Worm (Caenorhabditis elegans): ENCODE data around the gene K03B8.14.
"Not testable (repeated sequence)": the region's sequence is repeated elsewhere in the genome, so short reads cannot be mapped to it uniquely, and the experiment has no call there.

K03B8.14 gene

ce11 chrV:11379341-11379740 is 11.0 kb upstream of the K03B8.14 start:
- TF ChIP-seq dao-5 (tag; optimal IDR thresholded peaks at IDR 0.05) (no peak), W03F9.2 (tag; optimal IDR thresholded peaks at IDR 0.05) (no peak), him-1 (tag; optimal IDR thresholded peaks at IDR 0.05) (no peak)

DNA sequence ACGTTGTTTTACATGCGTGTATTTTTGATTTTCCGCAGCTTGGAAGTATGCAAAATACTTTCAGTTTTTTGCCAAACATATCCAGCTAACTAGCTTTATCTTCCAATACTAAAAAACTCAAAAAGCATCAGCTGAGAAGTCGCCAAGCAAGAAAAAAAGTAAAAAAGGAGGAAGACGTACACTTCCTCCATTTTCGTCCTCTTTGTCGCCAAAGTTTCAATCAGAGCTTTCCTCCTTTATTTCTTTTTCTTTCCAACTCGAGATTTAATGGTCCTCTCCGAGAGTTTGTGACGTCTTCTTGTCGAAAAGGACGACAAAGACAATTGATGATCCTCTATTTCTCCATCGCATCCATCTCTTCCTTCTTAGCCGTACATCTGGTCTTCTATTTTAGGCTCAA is 9.7 kb upstream of the K03B8.14 start:
- no peak for TF ChIP-seq dao-5 (tag; optimal IDR thresholded peaks at IDR 0.05)
- no peak for TF ChIP-seq him-1 (tag; optimal IDR thresholded peaks at IDR 0.05)
- TF ChIP-seq W03F9.2 (tag; optimal IDR thresholded peaks at IDR 0.05), result no peak

DNA sequence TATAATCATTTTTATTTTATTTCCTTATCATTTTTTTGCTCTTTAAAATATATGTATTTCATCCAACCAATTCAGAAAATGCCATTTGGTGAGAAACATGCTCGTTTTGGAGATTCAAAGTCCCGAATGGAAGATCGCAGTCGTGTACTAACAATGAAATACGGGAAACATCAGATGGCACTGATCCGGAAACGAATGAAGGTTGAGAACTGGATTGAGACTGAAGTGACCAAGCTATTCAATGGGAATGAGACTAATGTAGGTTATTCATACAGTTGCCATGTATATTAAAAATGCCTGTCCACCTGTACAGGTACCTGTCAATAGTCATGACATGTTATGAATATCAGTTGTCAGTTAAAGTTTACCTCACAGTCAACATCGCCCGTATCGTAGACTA is 7.3 kb upstream of the K03B8.14 start, which contains the start of gene F55C10.5:
TSS of gene F55C10.5 (plus strand) at position 74 of the 400 bp plus-strand sequence.
- TF ChIP-seq W03F9.2 (tag; optimal IDR thresholded peaks at IDR 0.05) (no peak), him-1 (tag; optimal IDR thresholded peaks at IDR 0.05) (no peak)

ce11 chrV:11385060-11385459 is 5.2 kb upstream of the K03B8.14 start, which contains the start of gene col-154:
col-154 (plus strand) TSS chrV:11385360.
- TF ChIP-seq dao-5 (tag; optimal IDR thresholded peaks at IDR 0.05) (no peak), him-1 (tag; optimal IDR thresholded peaks at IDR 0.05) (no peak), W03F9.2 (tag; optimal IDR thresholded peaks at IDR 0.05) (no peak)

ce11 chrV:11386428-11386827 is 3.9 kb upstream of the K03B8.14 start, which contains the start of gene F55C10.4:
F55C10.4 (plus strand) TSS chrV:11386728.
- TF ChIP-seq W03F9.2 (tag; optimal IDR thresholded peaks at IDR 0.05) (no peak), him-1 (tag; optimal IDR thresholded peaks at IDR 0.05) (no peak), dao-5 (tag; optimal IDR thresholded peaks at IDR 0.05) (no peak)

DNA sequence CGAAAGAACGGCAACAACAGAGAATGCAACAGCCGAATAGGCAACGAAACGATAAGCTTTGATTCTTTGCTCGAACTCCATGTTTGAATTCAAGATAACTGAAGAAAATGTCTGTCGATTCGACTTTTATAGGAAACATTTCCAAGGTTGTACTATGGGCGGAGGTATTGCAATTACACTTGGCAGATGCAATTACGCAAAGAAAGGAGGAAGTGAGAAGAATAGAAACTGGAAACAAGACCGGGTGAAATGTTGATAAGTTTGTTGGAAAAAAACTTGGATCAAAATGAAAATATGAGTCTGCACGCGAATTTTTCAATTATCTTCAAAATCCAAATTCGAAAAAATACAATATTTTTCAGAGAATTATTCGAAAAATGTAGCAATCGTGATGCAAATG is 527 bp upstream of the K03B8.14 start, which contains the start of gene col-155:
TSS of gene col-155 (minus strand) at position 101 of the 400 bp plus-strand sequence.
- no peak for TF ChIP-seq him-1 (tag; optimal IDR thresholded peaks at IDR 0.05)
- TF ChIP-seq W03F9.2 (tag; optimal IDR thresholded peaks at IDR 0.05), result no peak
- TF ChIP-seq dao-5 (tag; optimal IDR thresholded peaks at IDR 0.05), result no peak

DNA sequence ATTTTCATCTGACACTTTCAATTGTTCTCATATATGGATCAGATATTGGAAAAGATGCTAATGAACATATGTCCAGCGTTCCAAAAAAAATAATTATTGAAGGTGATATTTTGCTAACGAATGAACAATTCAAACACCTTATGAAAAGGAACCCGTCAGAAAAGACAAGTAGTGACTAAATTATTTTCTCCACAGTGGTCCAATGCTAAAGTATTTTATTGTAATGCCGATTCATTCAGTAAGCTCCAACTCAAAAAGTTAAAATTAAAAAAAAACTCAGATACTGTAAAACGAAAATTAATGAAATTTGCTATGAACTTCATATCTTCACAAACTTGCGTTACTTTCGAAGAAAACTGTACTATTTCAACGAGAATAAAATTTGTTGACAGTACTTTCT is 1.7 kb downstream of the K03B8.14 start, which contains the start of gene nas-16:
TSS of gene nas-16 (plus strand) at position 301 of the 400 bp plus-strand sequence.
- TF ChIP-seq dao-5 (tag; optimal IDR thresholded peaks at IDR 0.05) (no peak), him-1 (tag; optimal IDR thresholded peaks at IDR 0.05) (no peak)

- not testable (repeated sequence) for TF ChIP-seq W03F9.2, dao-5, him-1 (tag; optimal IDR thresholded peaks at IDR 0.05)
These were observed 4.7 kb downstream of the K03B8.14 start, which contains the start of gene K03B8.4 for ce11 chrV:11395024-11395423. K03B8.4 (minus strand) TSS chrV:11395124.

DNA sequence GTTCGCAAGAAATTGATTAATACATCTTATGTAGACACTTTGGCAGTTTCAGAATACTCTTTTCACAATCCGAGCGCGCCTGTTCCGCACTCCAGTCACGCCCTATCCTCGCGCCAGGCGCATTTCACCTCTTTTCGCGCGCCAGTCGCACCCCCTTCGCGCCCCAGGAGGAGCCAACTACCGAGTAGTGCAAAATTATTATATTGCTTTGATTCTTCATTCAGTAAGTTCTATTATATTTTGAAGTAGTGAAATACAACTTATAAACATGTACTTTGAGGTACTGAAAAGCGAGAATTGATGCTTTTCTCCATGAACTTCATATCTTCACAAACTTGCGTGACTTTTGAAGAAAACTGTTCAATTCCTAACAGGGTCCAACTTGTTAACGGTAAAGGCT is 5.8 kb downstream of the K03B8.14 start, which contains the start of gene nas-18:
TSS of gene nas-18 (plus strand) at position 301 of the 400 bp plus-strand sequence.
- TF ChIP-seq dao-5, him-1, W03F9.2 (tag; optimal IDR thresholded peaks at IDR 0.05): not testable (repeated sequence)

ce11 chrV:11398616-11399015 is 8.3 kb downstream of the K03B8.14 start, which contains the start of gene nas-17:
nas-17 (plus strand) TSS chrV:11398916.
- TF ChIP-seq him-1 (tag; optimal IDR thresholded peaks at IDR 0.05) (no peak), dao-5 (tag; optimal IDR thresholded peaks at IDR 0.05) (no peak), W03F9.2 (tag; optimal IDR thresholded peaks at IDR 0.05) (no peak)

ce11 chrV:11402610-11403009 is 12.3 kb downstream of the K03B8.14 start, which contains the start of gene nas-19:
nas-19 (minus strand) TSS chrV:11402710.
- TF ChIP-seq him-1 (tag; optimal IDR thresholded peaks at IDR 0.05) (no peak), W03F9.2 (tag; optimal IDR thresholded peaks at IDR 0.05) (no peak)

DNA sequence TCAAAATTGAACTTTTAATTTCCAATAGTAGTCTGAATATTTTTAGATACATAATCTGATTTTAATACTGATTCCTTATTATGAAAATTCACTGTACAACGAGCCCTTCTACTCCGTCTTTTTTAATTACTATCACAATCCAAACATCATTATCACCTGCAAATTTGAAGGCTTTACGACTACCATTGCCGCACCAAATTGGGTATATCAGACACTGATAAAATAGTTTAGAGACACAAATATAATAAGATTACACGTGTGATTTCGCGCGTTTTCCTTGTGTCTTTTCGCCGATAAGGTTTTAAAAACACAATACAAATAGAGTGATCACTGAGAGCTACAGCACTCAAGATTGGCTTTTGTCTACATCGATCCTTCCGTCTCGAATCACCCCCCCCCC is 12.8 kb downstream of the K03B8.14 start:
- no peak for TF ChIP-seq W03F9.2 (tag; optimal IDR thresholded peaks at IDR 0.05)
- no peak for TF ChIP-seq dao-5 (tag; optimal IDR thresholded peaks at IDR 0.05)
- no peak for TF ChIP-seq him-1 (tag; optimal IDR thresholded peaks at IDR 0.05)

ce11 chrV:11403702-11404101 is 13.4 kb downstream of the K03B8.14 start:
- no peak for TF ChIP-seq W03F9.2 (tag; optimal IDR thresholded peaks at IDR 0.05)
- TF ChIP-seq him-1 (tag; optimal IDR thresholded peaks at IDR 0.05), result no peak
- no peak for TF ChIP-seq dao-5 (tag; optimal IDR thresholded peaks at IDR 0.05)

- TF ChIP-seq him-1 (tag; optimal IDR thresholded peaks at IDR 0.05), result no peak
- TF ChIP-seq W03F9.2 (tag; optimal IDR thresholded peaks at IDR 0.05), result no peak
- TF ChIP-seq dao-5 (tag; optimal IDR thresholded peaks at IDR 0.05), result no peak
These were observed 16.9 kb downstream of the K03B8.14 start, which contains the start of gene K03B8.6 for ce11 chrV:11407251-11407650. K03B8.6 (plus strand) TSS chrV:11407584.
